Worm (Caenorhabditis elegans): ENCODE data around the gene arrd-18.

The arrd-18 gene

DNA sequence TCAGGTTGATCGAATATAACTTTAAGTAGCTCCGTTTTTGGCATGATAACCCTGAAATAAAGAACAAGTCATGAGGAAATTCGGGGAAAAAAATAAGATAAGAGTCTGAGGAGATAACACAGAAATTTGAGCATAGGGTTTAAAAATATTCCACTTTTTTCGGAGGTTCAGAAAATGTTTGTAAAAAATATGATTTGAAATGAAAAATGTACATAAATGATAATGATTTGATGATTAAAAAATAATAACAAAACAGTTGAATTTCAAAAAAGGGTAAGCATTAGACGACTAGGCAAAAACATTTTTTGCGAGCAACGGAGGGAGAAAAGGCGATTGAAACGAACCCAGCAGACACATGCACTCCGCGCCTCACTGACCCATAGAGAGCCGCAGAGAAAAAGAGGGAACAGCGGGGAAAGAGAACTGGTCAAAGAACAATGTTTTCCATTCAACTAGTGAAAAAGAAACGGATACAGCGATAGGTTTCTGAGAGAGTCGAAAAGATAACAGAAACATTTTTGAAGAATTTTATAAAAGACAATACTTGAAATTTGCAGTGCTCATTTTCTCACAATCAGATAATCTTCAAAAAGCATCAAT lies at the start of gene arrd-18:
Gene arrd-18 (minus strand): TSS at position 51 of the 600 bp plus-strand sequence.
- no peak for TF ChIP-seq unc-62 (GFP tag; optimal IDR thresholded peaks at IDR 0.05)

DNA sequence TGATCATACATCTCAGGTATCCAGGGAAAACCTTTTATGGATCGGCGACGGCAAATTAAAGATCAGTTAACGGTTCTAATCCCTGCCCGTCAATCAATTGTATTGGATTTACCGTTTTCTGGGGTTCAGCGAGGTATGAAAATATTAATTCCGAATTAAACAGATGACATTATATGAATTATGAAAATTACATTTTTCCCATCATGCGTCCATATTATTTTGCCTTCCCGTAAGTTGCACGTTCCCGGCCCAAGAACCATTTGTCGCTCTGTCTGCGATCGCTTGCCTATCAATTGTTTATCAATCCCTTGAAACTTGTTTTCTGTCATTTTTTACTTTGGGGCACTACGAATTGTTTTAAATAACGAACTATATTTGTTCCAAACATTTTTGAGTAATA lies 49.7 kb upstream of the arrd-18 start:
- no peak for TF ChIP-seq unc-62 (GFP tag; optimal IDR thresholded peaks at IDR 0.05)

DNA sequence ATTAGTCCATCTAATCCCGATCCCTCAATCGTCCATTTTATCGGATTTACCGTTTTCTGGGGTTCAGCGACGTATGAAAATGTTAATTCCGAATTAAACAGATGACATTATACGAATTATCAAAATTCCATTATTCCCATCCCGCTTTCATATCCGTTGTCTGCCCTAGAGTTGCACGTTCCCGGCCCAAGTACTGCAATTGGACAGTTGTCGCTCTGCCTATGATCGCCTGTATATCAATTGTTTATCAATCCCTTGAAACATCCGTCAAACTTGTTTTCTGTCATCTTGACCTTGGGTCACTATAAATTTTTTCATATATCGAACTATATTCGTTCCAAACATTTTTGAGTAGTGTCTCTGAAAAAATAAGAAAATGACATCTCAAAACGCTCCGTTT lies 46.4 kb upstream of the arrd-18 start, which contains the start of gene C04E12.5:
Gene C04E12.5 (plus strand): TSS at position 301 of the 400 bp plus-strand sequence.
- no peak for TF ChIP-seq unc-62 (GFP tag; optimal IDR thresholded peaks at IDR 0.05)

DNA sequence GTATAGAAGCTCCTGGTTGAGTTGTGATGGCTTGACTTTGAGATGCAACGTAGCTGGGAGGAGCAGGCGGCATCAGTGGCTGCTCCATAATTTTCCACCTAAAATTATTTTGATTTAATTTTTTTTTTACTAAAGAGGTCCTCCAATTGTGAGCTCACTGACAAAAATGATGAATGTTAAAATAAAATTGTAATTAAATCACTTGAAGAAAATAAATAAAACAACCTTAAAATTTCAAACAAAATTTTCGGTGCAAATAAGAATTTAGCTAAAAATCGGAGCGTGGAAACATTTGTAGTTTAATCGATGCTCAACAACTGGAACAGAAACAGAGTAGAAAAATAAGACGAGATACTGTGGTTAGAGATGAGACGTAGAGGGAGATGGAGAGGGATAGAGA lies 45.2 kb upstream of the arrd-18 start, which contains the start of gene scrm-3:
Gene scrm-3 (minus strand): TSS at position 101 of the 400 bp plus-strand sequence.
- TF ChIP-seq unc-62 (GFP tag; optimal IDR thresholded peaks at IDR 0.05) = no peak

ce11 chrV:3355544-3355943 lies 43.6 kb upstream of the arrd-18 start:
- no peak for TF ChIP-seq unc-62 (GFP tag; optimal IDR thresholded peaks at IDR 0.05)

DNA sequence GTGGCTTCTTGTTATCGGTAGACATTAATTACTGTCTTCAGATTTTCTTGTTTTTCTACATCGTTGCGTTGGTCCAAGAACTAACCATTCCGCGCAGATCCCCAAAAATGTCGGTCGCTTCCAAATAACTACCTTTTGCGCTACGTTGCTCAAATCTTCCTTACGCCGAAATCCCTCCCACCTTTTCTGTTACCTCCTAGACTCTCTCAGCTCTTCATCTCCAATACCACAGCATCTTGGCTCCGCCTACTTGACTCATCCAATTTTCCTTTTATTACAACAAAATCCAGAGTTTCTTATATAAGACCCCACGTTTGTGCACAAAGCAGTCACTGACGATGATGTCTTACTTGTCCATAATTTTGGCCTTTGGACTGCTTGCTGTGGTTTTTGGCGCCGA lies 41.0 kb upstream of the arrd-18 start, which contains the start of gene C17B7.12:
Gene C17B7.12 (plus strand): TSS at position 301 of the 400 bp plus-strand sequence.
- TF ChIP-seq unc-62 (GFP tag; optimal IDR thresholded peaks at IDR 0.05) = no peak

- TF ChIP-seq unc-62 (GFP tag; optimal IDR thresholded peaks at IDR 0.05) = no peak
These were observed 39.3 kb upstream of the arrd-18 start, which contains the start of gene str-63 for ce11 chrV:3351266-3351665. Gene str-63 (plus strand): TSS chrV:3351566.

- no peak for TF ChIP-seq unc-62 (GFP tag; optimal IDR thresholded peaks at IDR 0.05)
These were observed 38.0 kb upstream of the arrd-18 start, which contains the start of gene C17B7.15 for ce11 chrV:3349877-3350276. Gene C17B7.15 (plus strand): TSS chrV:3350177.

DNA sequence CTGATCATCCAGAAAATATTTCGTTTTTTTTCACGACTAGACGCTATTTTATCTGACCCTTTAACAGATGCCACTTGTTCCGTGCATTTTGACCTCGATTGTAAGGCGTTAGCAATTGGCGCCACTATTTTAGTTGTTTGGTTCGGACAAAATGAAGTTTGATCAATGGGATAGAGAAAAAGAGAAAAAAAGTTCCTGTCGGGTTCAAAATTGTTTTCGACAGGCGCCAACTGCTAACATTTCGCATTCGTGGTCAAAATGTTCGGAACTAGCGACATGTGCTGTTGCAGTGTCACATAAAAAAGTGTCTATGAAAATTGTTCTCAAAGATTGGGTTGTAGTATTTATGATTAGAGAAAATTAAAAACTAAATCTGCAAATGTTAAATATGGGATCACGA lies 35.6 kb upstream of the arrd-18 start:
- TF ChIP-seq unc-62 (GFP tag; optimal IDR thresholded peaks at IDR 0.05) = no peak

- TF ChIP-seq unc-62 (GFP tag; optimal IDR thresholded peaks at IDR 0.05) = no peak
These were observed 34.6 kb upstream of the arrd-18 start, which contains the start of gene fbxa-65 for ce11 chrV:3346434-3347019. Gene fbxa-65 (minus strand): TSS chrV:3346484.

DNA sequence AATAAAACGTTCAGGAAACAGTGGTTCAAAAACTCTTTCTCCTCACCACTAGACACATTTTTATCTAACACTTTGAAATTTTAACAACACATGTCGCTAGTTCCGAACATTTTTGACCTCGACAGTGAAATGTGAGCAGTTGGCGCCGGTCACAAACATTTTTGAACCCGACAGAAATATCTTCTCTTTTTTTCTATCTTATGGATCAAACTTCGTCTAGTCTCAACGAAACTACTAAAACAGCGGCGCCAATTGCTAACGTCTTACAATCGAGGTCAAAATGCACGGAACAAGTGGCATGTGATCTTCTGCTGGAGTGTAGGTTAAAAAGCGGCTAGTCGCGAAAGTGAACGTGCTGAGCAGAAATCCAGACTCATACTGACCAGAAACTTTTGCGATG lies 32.1 kb upstream of the arrd-18 start:
- no peak for TF ChIP-seq unc-62 (GFP tag; optimal IDR thresholded peaks at IDR 0.05)

DNA sequence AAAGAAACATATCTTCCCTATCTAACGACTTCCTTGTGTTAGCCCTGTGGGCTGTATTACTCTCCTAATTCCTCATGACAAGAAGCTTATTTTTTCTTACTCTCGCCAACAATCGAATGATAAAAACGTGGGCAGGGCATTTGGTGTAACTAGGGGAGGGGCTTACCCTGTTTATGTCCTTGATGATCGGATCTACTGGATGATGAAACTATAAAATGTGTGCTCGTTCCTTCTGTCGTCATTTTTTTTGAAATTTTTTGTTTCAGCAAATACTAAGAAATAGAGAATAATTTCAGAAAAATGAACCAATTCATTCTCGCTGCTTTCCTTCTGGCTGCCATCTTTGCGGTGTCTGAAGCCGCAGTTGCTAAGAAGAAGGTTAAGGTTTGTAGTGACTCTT lies 30.6 kb upstream of the arrd-18 start, which contains the start of gene C17B7.3:
Gene C17B7.3 (plus strand): TSS at position 301 of the 400 bp plus-strand sequence.
- TF ChIP-seq unc-62 (GFP tag; optimal IDR thresholded peaks at IDR 0.05) = no peak

DNA sequence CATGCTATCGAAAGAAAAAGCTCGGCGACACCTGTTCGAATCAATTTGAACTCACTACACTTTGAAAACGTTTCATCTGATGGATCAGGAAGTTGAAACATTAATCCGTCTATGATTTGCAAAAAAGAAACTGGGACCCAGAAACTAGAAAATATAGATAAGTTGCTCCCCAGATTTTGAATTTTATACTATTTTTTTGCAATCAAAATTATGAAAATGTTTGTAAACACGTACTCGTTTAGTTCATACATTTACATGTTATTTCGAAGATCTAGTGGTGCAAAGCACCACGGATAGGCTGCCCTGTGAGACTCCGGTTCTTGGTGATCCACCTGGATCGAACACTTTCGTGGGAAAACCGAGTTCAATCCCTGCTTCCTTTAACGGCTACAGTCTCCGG lies 30.0 kb upstream of the arrd-18 start, which contains the start of gene C17B7.10:
Gene C17B7.10 (minus strand): TSS at position 101 of the 400 bp plus-strand sequence.
- no peak for TF ChIP-seq unc-62 (GFP tag; optimal IDR thresholded peaks at IDR 0.05)

DNA sequence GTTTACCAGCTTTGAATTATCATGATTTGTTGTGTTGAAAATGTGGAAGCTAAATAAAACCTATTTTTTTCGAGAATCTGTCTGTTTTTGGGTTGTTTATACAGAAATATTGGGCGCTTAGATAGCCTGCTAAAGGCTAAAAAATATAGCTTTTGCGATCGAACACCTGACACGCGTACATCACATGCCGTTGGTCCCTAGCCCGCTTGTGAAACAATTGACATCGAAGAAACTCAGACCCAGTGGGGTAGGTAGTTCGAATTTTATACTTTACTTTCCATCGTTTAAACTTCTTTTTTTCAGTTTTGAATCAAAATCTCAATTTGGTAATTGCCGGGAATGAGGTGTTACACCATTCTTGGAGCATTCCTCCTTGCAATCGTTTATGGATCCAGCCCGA lies 27.1 kb upstream of the arrd-18 start, which contains the start of gene C17B7.4:
Gene C17B7.4 (plus strand): TSS at position 301 of the 400 bp plus-strand sequence.
- TF ChIP-seq unc-62 (GFP tag; optimal IDR thresholded peaks at IDR 0.05) = no peak

- no peak for TF ChIP-seq unc-62 (GFP tag; optimal IDR thresholded peaks at IDR 0.05)
These were observed 21.4 kb upstream of the arrd-18 start, which contains the start of gene C17B7.5 for ce11 chrV:3333334-3333733. Gene C17B7.5 (plus strand): TSS chrV:3333634.

- TF ChIP-seq unc-62 (GFP tag; optimal IDR thresholded peaks at IDR 0.05) = no peak
These were observed 20.1 kb upstream of the arrd-18 start, which contains the start of gene C17B7.9 for ce11 chrV:3332023-3332422. Gene C17B7.9 (minus strand): TSS chrV:3332123.

- no peak for TF ChIP-seq unc-62 (GFP tag; optimal IDR thresholded peaks at IDR 0.05)
These were observed 12.3 kb upstream of the arrd-18 start, which contains the start of gene C17B7.8 for ce11 chrV:3324178-3324577. Gene C17B7.8 (minus strand): TSS chrV:3324278.

Measured in whole organism, dauer.